Fruit fly (Drosophila melanogaster): ENCODE results near the gene CG1227.

CG1227 gene

DNA sequence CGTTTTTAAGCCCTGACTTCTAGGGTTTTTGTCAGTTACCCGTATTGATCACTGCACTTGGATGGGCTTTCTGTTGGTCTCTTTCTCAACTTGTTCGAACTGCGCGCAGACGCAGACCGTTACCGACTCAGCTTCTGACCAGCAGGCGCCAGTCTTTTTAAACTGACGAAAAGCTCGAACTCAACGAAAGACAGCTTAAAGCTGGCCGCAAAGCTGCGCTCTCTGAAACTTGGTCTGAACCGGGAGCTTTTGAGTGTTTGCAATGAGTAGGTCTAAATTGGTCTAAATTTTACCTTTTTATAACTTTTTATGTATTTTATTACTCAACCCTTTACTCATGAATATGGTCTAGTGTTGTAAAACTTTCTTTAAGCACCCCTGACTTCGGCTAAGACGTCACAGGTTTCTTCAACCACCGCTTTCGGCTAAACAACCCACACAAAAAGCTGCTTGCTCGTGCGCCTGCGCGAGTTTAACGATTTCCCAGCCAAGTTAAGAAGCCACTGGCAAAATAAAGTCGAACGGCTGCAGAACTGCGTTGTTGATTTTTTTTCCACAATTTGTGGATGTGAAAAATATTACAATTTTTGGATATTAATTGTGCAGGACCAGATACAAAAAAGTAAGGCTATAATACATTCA lies 16.1 kb upstream of the CG1227 start, which contains the start of the genes Gld and Syt4 (continued):
- no peak for TF ChIP-seq Hr51 (GFP tag; optimal IDR thresholded peaks at IDR 0.05)
- TF ChIP-seq CG2678 (tag; optimal IDR thresholded peaks at IDR 0.05): no peak

DNA sequence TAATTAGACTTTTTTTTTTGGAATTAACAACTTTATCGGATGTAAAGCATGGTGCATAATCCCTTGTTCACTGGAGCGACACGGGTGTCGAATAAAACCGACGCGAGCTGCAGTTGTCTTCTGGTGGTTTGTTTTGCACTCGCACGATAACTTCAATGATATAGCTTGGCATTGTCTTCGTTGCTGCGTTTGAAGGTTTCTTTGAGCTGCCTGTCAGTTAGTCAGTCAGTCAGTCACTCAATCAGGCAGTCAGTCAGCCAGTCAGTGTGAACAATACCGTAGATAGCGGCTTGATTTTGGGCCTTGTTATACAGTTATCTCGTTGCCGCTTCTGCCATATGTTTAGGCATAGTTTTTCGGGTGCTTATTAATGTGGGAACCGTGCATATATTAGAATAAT lies 10.0 kb upstream of the CG1227 start:
- no peak for TF ChIP-seq Doc3 (GFP tag; IDR thresholded peaks at IDR 0.05; ENCODE audit: partially characterized antibody)
- TF ChIP-seq CG15601 (tag; optimal IDR thresholded peaks at IDR 0.05): no peak
- TF ChIP-seq her (GFP tag; optimal IDR thresholded peaks at IDR 0.05): no peak
- TF ChIP-seq CG4328 (GFP tag; optimal IDR thresholded peaks at IDR 0.05): no peak
- no peak for TF ChIP-seq CkIIα-i1 (GFP tag; IDR thresholded peaks at IDR 0.05)
- TF ChIP-seq CG8281 (tag; optimal IDR thresholded peaks at IDR 0.05): peak; percentile 95
- no peak for TF ChIP-seq CG4282 (GFP tag; optimal IDR thresholded peaks at IDR 0.05)
- no peak for TF ChIP-seq YL-1 (GFP tag; optimal IDR thresholded peaks at IDR 0.05)
- TF ChIP-seq maf-S (GFP tag; optimal IDR thresholded peaks at IDR 0.05): no peak
- no peak for TF ChIP-seq crp (GFP tag; optimal IDR thresholded peaks at IDR 0.05)
- TF ChIP-seq CTCF (GFP tag; optimal IDR thresholded peaks at IDR 0.05): no peak
- TF ChIP-seq Ets65A (GFP tag): peak; percentile 57
- TF ChIP-seq lbe (GFP tag; optimal IDR thresholded peaks at IDR 0.05): no peak

- TF ChIP-seq CG14441 (GFP tag; IDR thresholded peaks at IDR 0.05) (no peak), amos (GFP tag; IDR thresholded peaks at IDR 0.05; ENCODE audit: partially characterized antibody) (no peak)
Observed at dm6 chr3R:7251857-7252256, 2.3 kb upstream of the CG1227 start, which contains the start of gene Obp84a. TSS of gene Obp84a (minus strand) at chr3R:7251957.

- TF ChIP-seq Ets97D (GFP tag; optimal IDR thresholded peaks at IDR 0.05): peak; percentile 54
- TF ChIP-seq CG30020 (tag; optimal IDR thresholded peaks at IDR 0.05): peak; percentile 65
- TF ChIP-seq crp (GFP tag; optimal IDR thresholded peaks at IDR 0.05): peak; percentile 81 to 93
- TF ChIP-seq CG6175 (GFP tag; IDR thresholded peaks at IDR 0.05): no peak
- peak; percentile 84 for TF ChIP-seq CG9797 (GFP tag; optimal IDR thresholded peaks at IDR 0.05)
- peak; percentile 47 for TF ChIP-seq MESR4 (GFP tag; optimal IDR thresholded peaks at IDR 0.05)
- TF ChIP-seq CG17359 (tag; optimal IDR thresholded peaks at IDR 0.05): no peak
- peak; percentile 74 for TF ChIP-seq gfzf (GFP tag; optimal IDR thresholded peaks at IDR 0.05)
- no peak for TF ChIP-seq CG11085 (GFP tag; IDR thresholded peaks at IDR 0.05)
- peak; percentile 37 for TF ChIP-seq BEAF-32 (GFP tag; optimal IDR thresholded peaks at IDR 0.05)
- peak; percentile 36 for TF ChIP-seq Sin3A (optimal IDR thresholded peaks at IDR 0.05)
- peak; percentile 10 for TF ChIP-seq Dp (GFP tag; optimal IDR thresholded peaks at IDR 0.05)
- TF ChIP-seq phol (tag; optimal IDR thresholded peaks at IDR 0.05): peak; percentile 6
- TF ChIP-seq MBD-R2 (GFP tag; IDR thresholded peaks at IDR 0.05): peak; percentile 68
- TF ChIP-seq HLHmδ (GFP tag; optimal IDR thresholded peaks at IDR 0.05): no peak
- no peak for TF ChIP-seq wor (GFP tag; IDR thresholded peaks at IDR 0.05)
- no peak for TF ChIP-seq gsb-n (tag; optimal IDR thresholded peaks at IDR 0.05)
- no peak for TF ChIP-seq Hey (tag; optimal IDR thresholded peaks at IDR 0.05)
- TF ChIP-seq wek (GFP tag; optimal IDR thresholded peaks at IDR 0.05): no peak
- no peak for TF ChIP-seq hth (optimal IDR thresholded peaks at IDR 0.05)
- peak; percentile 35; the same call in 1 of the 3 replicates for TF ChIP-seq row (GFP tag; IDR thresholded peaks at IDR 0.05)
- peak; percentile 79 for TF ChIP-seq YL-1 (GFP tag; optimal IDR thresholded peaks at IDR 0.05)
- TF ChIP-seq cad (GFP tag; optimal IDR thresholded peaks at IDR 0.05): no peak
- TF ChIP-seq CG5953 (GFP tag; IDR thresholded peaks at IDR 0.05): no peak
- TF ChIP-seq nmo (GFP tag; optimal IDR thresholded peaks at IDR 0.05): peak; percentile 37
- no peak for TF ChIP-seq Mes4 (GFP tag; optimal IDR thresholded peaks at IDR 0.05)
- peak; percentile 82 for TF ChIP-seq stwl (tag; optimal IDR thresholded peaks at IDR 0.05)
- no peak for TF ChIP-seq CG13296 (GFP tag; optimal IDR thresholded peaks at IDR 0.05)
- 0 out of 4 replicates have a peak, but pooled peaks have one; percentile 38 for TF ChIP-seq Dll (GFP tag; IDR thresholded peaks at IDR 0.05; ENCODE audit: partially characterized antibody)
- TF ChIP-seq pzg (GFP tag; optimal IDR thresholded peaks at IDR 0.05): peak; percentile 60
- TF ChIP-seq Ada2b (GFP tag; IDR thresholded peaks at IDR 0.05): no peak
Observed at dm6 chr3R:7246889-7247288, 2.6 kb downstream of the CG1227 start, which contains the start of the genes Noc3 and CG10053. TSS of gene Noc3 (minus strand) at chr3R:7246969. TSS of gene CG10053 (plus strand) at chr3R:7247090.
